Fruit fly (Drosophila melanogaster) whole organism, adult: ENCODE measurements around the gene CG13373.

Experiments
- CG33017 ChIP-seq: fragments of 200-800 bp; sonication (Bioruptor generic); optimal IDR thresholded peaks from 2 replicates; lab custom pipeline; 2018; ENCODE audit warnings: missing biosample characterization, mild to moderate bottlenecking, missing genetic modification characterization, moderate library complexity
- CG7045 ChIP-seq: fragments of 200-800 bp; sonication (Bioruptor generic); optimal IDR thresholded peaks from 2 replicates; lab custom pipeline; 2017; ENCODE audit warnings: missing biosample characterization, mild to moderate bottlenecking, missing genetic modification characterization
- Clk ChIP-seq: fragments of 200-800 bp; sonication (Bioruptor generic); optimal IDR thresholded peaks from 2 replicates; lab custom pipeline; 2017; ENCODE audit warnings: missing biosample characterization, missing genetic modification characterization
- Crg-1 ChIP-seq: fragments of 200-800 bp; sonication (Bioruptor generic); optimal IDR thresholded peaks from 2 replicates; lab custom pipeline; 2016; ENCODE audit warnings: missing biosample characterization, missing genetic modification characterization
- Hr96 ChIP-seq: fragments of 200-800 bp; sonication (Bioruptor generic); optimal IDR thresholded peaks from 2 replicates; lab custom pipeline; 2016; ENCODE audit warnings: missing biosample characterization, missing genetic modification characterization
- Mnt ChIP-seq: fragments of 200-800 bp; sonication (Bioruptor generic); optimal IDR thresholded peaks from 2 replicates; lab custom pipeline; 2016; ENCODE audit warnings: missing biosample characterization, mild to moderate bottlenecking, missing genetic modification characterization
- bab1 ChIP-seq: fragments of 200-800 bp; sonication (Bioruptor generic); optimal IDR thresholded peaks from 3 replicates; lab custom pipeline; 2019; ENCODE audit warnings: missing biosample characterization, mild to moderate bottlenecking, missing genetic modification characterization, moderate library complexity
- cic ChIP-seq: fragments of 200-800 bp; sonication (Bioruptor generic); optimal IDR thresholded peaks from 2 replicates; lab custom pipeline; 2017; ENCODE audit warnings: missing biosample characterization, mild to moderate bottlenecking, missing genetic modification characterization, moderate library complexity
- kay ChIP-seq: fragments of 200-800 bp; sonication (Bioruptor generic); peaks from one replicate; lab custom pipeline; 2016; ENCODE audit warnings: missing biosample characterization, missing genetic modification characterization, borderline replicate concordance
- ovo ChIP-seq: fragments of 200-800 bp; sonication (Bioruptor generic); optimal IDR thresholded peaks from 2 replicates; lab custom pipeline; 2016; ENCODE audit warnings: missing biosample characterization, missing genetic modification characterization
- pad ChIP-seq: fragments of 200-800 bp; sonication (Bioruptor generic); optimal IDR thresholded peaks from 3 replicates; lab custom pipeline; 2017; ENCODE audit warnings: missing biosample characterization, missing genetic modification characterization, mild to moderate bottlenecking, moderate library complexity, missing genetic modification reagents
- tj ChIP-seq: fragments of 200-800 bp; sonication (Bioruptor generic); optimal IDR thresholded peaks from 3 replicates; lab custom pipeline; 2017; ENCODE audit warnings: missing biosample characterization, mild to moderate bottlenecking, missing genetic modification characterization, moderate library complexity
- toe ChIP-seq: fragments of 200-800 bp; sonication (Bioruptor generic); optimal IDR thresholded peaks from 2 replicates; lab custom pipeline; 2016; ENCODE audit warnings: missing biosample characterization, missing genetic modification characterization

- TF ChIP-seq Clk (GFP tag; lab: Kevin White, UChicago), result no peak
- TF ChIP-seq pad (GFP tag; lab: Kevin White, UChicago), result no peak
- TF ChIP-seq bab1 (GFP tag; lab: Kevin White, UChicago), result no peak
- no peak for TF ChIP-seq kay
- no peak for TF ChIP-seq Mnt (GFP tag; lab: Kevin White, UChicago)
- TF ChIP-seq toe (GFP tag; lab: Kevin White, UChicago), result no peak
- TF ChIP-seq CG7045 (GFP tag; lab: Kevin White, UChicago), result no peak
- TF ChIP-seq tj (GFP tag; lab: Kevin White, UChicago), result no peak
- TF ChIP-seq CG33017 (tag; lab: Kevin White, UChicago), result no peak
- no peak for TF ChIP-seq ovo (GFP tag; lab: Kevin White, UChicago)
- TF ChIP-seq Crg-1 (GFP tag; lab: Kevin White, UChicago), result no peak
- TF ChIP-seq Hr96 (GFP tag; lab: Kevin White, UChicago), result no peak
- no peak for TF ChIP-seq cic (GFP tag; lab: Kevin White, UChicago)
These were observed 42.1 kb downstream of the CG13373 start for dm6 chrX:518858-519257.
